Worm (Caenorhabditis elegans) whole organism, L2 larva: Measurements from ENCODE around the gene srh-31.

Experiments
- egl-27 ChIP-seq: sonication (generic microtip); optimal IDR thresholded peaks from 3 replicates; lab custom pipeline; 2017; ENCODE audit warnings: missing biosample characterization, missing genetic modification reagents, missing genetic modification characterization
- mab-5 ChIP-seq: fragments of 150-350 bp; optimal IDR thresholded peaks from 2 replicates; lab custom pipeline; 2014; ENCODE audit warnings: missing biosample characterization, missing genetic modification characterization
- nhr-129 ChIP-seq: fragments of 150-350 bp; optimal IDR thresholded peaks from 2 replicates; lab custom pipeline; 2014; ENCODE audit warnings: missing biosample characterization, missing genetic modification characterization
- nhr-237 ChIP-seq: fragments of 150-350 bp; optimal IDR thresholded peaks from 2 replicates; lab custom pipeline; 2014; ENCODE audit warnings: missing biosample characterization, missing genetic modification characterization
- nhr-25 ChIP-seq: fragments of 150-350 bp; sonication (generic microtip); optimal IDR thresholded peaks from 3 replicates; lab custom pipeline; 2014; ENCODE audit warnings: missing biosample characterization, missing genetic modification characterization
- nhr-77 ChIP-seq: fragments of 150-350 bp; optimal IDR thresholded peaks from 2 replicates; lab custom pipeline; 2014; ENCODE audit warnings: missing biosample characterization, missing genetic modification characterization
- sma-9 ChIP-seq, 2 experiments: fragments of 150-350 bp in 1 of 2; sonication (generic microtip) in 1 of 2; optimal IDR thresholded peaks; 2 replicates each; lab custom pipeline; 2014 to 2016; ENCODE audit warnings: missing genetic modification characterization in 2 of 2, mild to moderate bottlenecking in 1 of 2, missing biosample characterization in 1 of 2, missing compliant biosample characterization in 1 of 2, missing genetic modification reagents in 1 of 2, moderate library complexity in 1 of 2
- unc-62 ChIP-seq: fragments of 150-350 bp; optimal IDR thresholded peaks from 2 replicates; lab custom pipeline; 2014; ENCODE audit warnings: missing biosample characterization, missing genetic modification reagents, missing genetic modification characterization
- ztf-1 ChIP-seq: fragments of 200-800 bp; sonication (Bioruptor generic); conservative IDR thresholded peaks from 2 replicates; pipeline ENCODE4 v1.3.6; 2022; ENCODE audit warnings: missing genetic modification characterization, missing compliant biosample characterization

- TF ChIP-seq ztf-1 (GFP tag; lab: Robert Waterston, UW) (no peak), nhr-25 (tag; lab: Kevin White, UChicago) (no peak), nhr-77 (tag; lab: Kevin White, UChicago) (no peak), sma-9 (GFP tag; optimal IDR thresholded peaks at IDR 0.05; lab: Kevin White, UChicago) (no peak), sma-9 (tag; optimal IDR thresholded peaks at IDR 0.05; lab: Kevin White, UChicago) (no peak), egl-27 (no peak), nhr-237 (no peak), unc-62 (GFP tag; lab: Kevin White, UChicago) (no peak), mab-5 (tag; lab: Kevin White, UChicago) (no peak), nhr-129 (tag; lab: Kevin White, UChicago) (no peak)
Measured at ce11 chrV:17683763-17684162, 23.4 kb upstream of the srh-31 start, which contains the start of gene F59A1.15.
